Worm (Caenorhabditis elegans): ENCODE data around the gene thoc-2.

thoc-2 gene

ce11 chrIII:6367712-6368111 is at the start of gene thoc-2, which contains the start of gene C56G2.15:
thoc-2 (plus strand) TSS chrIII:6368042.
C56G2.15 (minus strand) TSS chrIII:6367899.
- TF ChIP-seq unc-62 (GFP tag; optimal IDR thresholded peaks at IDR 0.05), result no peak

DNA sequence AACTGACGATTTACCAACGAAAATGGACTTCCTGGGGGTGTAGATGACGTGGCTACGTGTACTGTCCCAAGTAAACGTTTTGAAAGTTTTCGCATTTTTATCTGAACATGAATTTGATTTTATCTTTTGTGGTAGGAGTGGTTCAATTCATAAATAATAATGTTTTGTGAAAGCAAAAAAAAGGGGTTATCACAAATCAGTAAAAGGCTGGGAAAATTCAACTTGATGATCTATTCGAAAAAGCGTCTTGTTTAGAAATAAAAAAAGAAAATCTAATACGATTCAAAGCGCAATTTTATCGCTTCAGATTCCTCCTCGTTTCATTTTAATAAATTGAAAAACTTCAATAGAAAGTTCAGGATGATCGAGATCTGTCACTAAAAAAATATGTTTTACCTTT is 43.7 kb upstream of the thoc-2 start, which contains the start of gene C56G2.5:
Gene C56G2.5 (minus strand): TSS at position 101 of the 400 bp plus-strand sequence.
- TF ChIP-seq unc-62 (GFP tag; optimal IDR thresholded peaks at IDR 0.05), result no peak

ce11 chrIII:6331211-6331782 is 36.5 kb upstream of the thoc-2 start, which contains the start of gene C56G2.4:
C56G2.4 (plus strand) TSS chrIII:6331732.
- TF ChIP-seq unc-62 (GFP tag; optimal IDR thresholded peaks at IDR 0.05), result no peak

ce11 chrIII:6334364-6334763 is 33.5 kb upstream of the thoc-2 start:
- TF ChIP-seq unc-62 (GFP tag; optimal IDR thresholded peaks at IDR 0.05), result no peak

DNA sequence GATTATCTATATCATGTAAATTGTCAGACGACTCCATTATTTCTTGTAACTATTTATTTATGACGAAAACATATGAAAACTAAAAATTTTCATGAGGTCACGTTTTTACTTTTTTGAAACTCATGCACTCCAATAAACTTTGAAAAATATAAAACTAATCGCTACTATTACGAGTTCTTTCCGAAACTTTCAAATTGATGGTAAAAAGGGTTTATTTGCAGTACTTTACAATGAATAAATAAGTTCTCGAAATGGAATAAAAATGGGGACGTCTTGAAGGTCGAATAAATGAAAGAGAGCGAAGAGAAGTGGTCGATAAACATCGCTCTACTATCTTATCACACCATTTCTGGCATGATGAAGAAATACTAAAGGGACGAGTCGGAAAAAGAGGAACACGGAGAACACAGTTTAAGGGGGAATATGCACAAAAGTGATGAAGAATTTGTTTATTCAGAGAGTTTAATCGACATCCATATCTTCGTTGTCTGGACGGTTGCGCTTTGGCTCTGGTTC is 27.9 kb upstream of the thoc-2 start, which contains the start of gene let-767:
Gene let-767 (minus strand): TSS at position 51 of the 516 bp plus-strand sequence.
- no peak for TF ChIP-seq unc-62 (GFP tag; optimal IDR thresholded peaks at IDR 0.05)

DNA sequence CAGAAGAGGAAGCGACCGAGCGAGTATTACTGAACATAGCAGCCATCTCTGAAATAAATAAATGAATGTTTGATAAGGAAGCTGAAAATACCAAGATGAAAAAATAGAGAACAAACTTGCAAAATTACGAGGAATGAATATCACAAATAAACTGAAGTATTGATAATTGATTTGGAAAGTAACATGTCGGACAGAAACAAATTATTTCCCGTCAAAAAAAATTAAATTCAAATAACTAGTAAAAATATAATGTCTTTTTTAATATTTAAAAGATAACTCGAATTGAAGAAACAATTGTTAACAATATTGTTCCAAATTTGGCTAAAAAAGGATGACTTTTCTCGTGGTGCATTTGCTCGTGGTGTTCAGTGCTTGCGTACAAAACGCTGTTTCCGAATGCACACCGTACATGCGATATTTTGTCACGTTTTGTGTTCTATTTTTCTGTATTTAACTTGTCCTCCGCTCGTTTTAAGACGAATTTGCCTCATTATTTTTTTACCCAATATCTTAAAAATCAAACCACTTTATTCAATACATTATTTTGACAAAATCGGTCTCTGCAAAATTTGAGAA is 25.9 kb upstream of the thoc-2 start, which contains the start of gene rpn-13:
Gene rpn-13 (minus strand): TSS at position 51 of the 576 bp plus-strand sequence.
- no peak for TF ChIP-seq unc-62 (GFP tag; optimal IDR thresholded peaks at IDR 0.05)

DNA sequence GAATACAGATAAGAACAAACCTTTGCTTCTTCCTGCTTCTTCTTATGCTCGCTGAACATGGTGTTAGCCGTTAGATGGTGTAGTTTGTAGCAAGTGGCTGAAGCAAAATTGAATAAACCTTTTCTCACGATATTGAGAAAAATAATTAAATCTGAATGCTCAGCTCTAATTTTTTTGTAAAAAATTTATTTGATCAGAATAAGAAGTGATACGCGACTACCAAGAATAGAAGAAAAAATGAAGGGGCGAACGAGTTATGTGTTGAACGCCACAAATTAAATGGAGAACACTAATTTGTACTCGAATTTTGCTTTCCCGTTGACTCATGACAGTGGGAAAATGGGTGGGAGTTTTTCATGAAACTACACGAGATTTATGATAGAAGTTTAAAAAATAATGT is 24.6 kb upstream of the thoc-2 start, which contains the start of gene C56G2.9:
Gene C56G2.9 (minus strand): TSS at position 101 of the 400 bp plus-strand sequence.
- TF ChIP-seq unc-62 (GFP tag; optimal IDR thresholded peaks at IDR 0.05), result no peak

DNA sequence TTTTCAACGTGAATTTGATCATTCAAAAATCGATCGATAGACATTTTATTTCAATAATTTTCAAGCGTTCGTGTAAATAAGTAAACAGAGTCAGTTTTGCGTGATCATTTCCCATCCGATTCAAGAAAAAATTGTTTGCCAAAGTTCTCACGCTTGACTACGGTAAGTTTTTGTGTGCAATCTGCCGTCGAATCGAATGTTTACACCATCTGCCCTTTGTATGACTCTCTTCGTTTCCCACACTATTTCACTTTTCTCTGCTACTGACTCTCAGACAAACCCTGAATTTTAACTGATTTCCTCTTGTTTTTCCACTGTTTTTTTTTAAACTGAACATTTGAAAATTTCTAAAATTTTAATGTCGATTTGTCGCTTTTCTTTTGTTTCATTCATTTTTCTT is 23.1 kb upstream of the thoc-2 start:
- no peak for TF ChIP-seq unc-62 (GFP tag; optimal IDR thresholded peaks at IDR 0.05)

DNA sequence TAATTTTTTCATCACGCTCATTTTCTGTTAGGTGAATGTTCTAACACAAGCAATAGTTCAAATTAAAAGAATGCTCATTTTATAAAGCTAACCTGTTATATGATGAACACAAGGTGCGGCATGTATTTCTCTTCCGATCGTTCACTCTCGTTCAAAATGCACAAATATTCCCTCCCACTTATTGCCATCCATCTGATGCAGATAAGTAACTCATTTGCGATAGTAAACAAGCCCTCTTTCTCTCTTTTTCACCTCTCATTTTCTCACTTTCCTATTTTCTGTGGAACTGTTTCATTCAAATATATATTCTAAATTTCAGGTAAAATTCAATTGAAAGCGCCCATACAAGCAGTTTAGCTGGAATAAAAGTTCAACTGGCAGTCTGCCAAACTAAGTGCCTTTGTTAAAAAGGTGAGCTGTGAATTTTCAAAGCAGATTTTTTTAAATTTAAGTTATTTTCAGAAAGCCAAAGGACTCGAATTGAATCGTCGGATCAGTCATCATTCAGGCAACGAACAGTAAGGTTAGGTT is 21.8 kb upstream of the thoc-2 start, which contains the start of the genes trmt-10C.2 and C56G2.22:
Gene trmt-10C.2 (plus strand): TSS at position 314 of the 531 bp plus-strand sequence.
Gene C56G2.22 (plus strand): TSS at position 481 of the 531 bp plus-strand sequence.
- no peak for TF ChIP-seq unc-62 (GFP tag; optimal IDR thresholded peaks at IDR 0.05)

DNA sequence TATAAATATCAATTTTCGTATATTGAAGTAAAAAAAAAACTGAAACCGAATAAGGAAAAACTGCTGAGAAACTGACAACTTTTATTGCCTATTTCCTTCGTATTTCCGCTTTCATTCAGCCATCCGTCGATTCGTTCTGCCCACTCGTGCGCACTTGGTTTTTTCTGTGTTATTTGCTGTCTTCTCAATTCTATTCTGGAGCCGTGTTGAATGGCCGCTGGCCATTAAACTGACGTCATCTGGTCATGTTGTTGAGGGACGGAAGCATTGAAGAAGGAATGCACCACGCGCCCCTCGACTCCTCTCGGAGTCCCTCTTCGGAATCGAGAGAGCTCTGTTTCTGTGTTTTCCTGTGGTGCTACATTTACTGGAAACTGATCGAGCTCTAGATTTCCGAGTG is 19.3 kb upstream of the thoc-2 start:
- TF ChIP-seq unc-62 (GFP tag; optimal IDR thresholded peaks at IDR 0.05), result no peak

DNA sequence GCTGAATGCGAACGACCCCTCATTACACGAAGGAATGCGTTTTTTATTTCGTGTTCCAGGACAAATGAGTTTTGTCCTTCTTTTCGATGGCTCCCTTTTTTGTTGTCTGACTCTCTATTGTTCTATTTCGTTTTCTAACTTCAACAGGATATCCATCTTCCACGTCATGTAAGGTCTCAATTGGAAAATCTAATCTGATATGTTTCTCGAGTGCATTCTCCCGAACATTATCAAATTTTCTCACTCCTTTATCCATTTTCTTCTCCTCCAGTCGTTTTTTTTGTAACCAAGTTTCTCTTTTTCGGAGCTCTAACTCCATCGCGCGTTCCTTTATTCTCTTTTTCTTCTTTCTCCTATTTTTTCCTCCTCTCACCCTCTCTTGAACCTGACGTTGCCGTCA is 17.4 kb upstream of the thoc-2 start:
- no peak for TF ChIP-seq unc-62 (GFP tag; optimal IDR thresholded peaks at IDR 0.05)

DNA sequence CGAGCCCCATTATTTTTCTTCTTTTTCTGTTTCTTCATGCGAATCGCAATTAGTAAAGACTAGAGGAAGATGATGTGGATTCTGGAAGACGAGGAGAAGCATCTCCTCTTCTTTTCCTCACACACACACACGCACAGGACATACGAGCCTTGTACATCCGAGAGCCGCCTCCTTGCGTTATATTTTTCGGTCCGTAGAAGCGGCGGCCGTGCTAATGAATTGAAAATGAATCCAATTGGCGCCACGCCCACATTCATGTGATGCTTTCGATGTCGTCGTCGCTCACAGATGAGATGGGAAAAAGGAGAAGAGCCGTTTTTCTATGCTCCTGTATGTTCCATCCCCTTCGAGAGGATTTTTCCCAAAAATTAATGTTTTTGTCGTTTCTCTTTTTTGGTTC is 16.4 kb upstream of the thoc-2 start:
- TF ChIP-seq unc-62 (GFP tag; optimal IDR thresholded peaks at IDR 0.05), result no peak

- no peak for TF ChIP-seq unc-62 (GFP tag; optimal IDR thresholded peaks at IDR 0.05)
Measured at ce11 chrIII:6352459-6352858, 15.4 kb upstream of the thoc-2 start.

ce11 chrIII:6353084-6353483 is 14.8 kb upstream of the thoc-2 start, which contains the start of gene akap-1:
akap-1 (plus strand) TSS chrIII:6353384.
- TF ChIP-seq unc-62 (GFP tag; optimal IDR thresholded peaks at IDR 0.05), result no peak

DNA sequence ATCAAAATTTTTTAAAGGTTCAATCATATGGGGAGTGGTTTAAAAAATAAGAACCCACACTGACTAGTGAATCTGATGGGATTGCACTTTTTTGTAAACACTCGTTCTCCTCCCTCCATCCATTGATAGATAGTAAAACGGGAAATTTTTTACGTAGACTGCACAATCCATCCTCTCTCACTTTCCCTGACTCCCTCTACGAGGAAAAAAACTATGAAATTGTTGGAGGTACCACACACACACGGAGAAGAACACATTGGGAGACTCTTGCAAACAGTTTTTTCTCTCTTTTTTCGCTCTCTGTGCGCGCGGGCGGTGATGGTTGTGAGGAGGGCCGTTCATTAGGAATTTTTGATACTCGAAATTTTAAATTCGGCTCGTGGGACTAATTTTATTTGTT is 12.5 kb upstream of the thoc-2 start:
- TF ChIP-seq unc-62 (GFP tag; optimal IDR thresholded peaks at IDR 0.05), result no peak

DNA sequence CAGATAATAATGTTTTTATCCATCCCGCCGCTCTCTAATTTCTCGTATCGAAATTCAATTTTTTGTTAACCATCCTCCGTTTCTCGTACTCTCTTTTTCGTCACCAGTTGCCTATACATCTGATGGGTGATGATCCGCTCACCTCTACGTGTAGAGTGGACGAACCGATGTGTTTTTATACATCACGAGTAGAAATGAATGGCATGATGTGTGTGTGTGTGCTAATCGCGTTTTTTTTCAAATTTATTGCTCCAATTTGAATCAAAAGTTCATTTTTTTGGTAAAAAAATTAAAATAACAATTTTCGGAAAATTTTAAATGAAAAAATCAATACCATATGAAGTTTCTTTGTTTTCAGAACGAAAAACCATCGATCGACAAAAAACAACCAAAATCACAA is 11.8 kb upstream of the thoc-2 start:
- TF ChIP-seq unc-62 (GFP tag; optimal IDR thresholded peaks at IDR 0.05), result no peak

ce11 chrIII:6356764-6357163 is 11.1 kb upstream of the thoc-2 start:
- no peak for TF ChIP-seq unc-62 (GFP tag; optimal IDR thresholded peaks at IDR 0.05)

Measured in whole organism, dauer.